Worm (Caenorhabditis elegans) whole organism, L4 larva: ENCODE data around the gene Y49E10.21.
A peak's percentile ranks its signal among the peaks of the same experiment; 100 is the strongest.

Experiments used
- F10B5.3 ChIP-seq: sonication (generic microtip); optimal IDR thresholded peaks from 2 replicates; lab custom pipeline; 2016; ENCODE audit warnings: mild to moderate bottlenecking, missing genetic modification characterization, missing compliant biosample characterization
- F26F4.8 ChIP-seq: fragments of 200-800 bp; sonication (Bioruptor generic); conservative IDR thresholded peaks from 2 replicates; pipeline ENCODE4 v1.3.6; 2022; ENCODE audit warnings: missing genetic modification characterization, missing compliant biosample characterization
- ZK337.2 ChIP-seq: fragments of 200-800 bp; sonication (Bioruptor generic); IDR thresholded peaks from 2 replicates; pipeline ENCODE4 v1.3.6; 2022; ENCODE audit warnings: missing genetic modification reagents, missing genetic modification characterization, missing compliant biosample characterization
- aha-1 ChIP-seq: fragments of 150-350 bp; peaks from one replicate; lab custom pipeline; 2014; ENCODE audit warnings: missing biosample characterization, missing genetic modification characterization
- aly-2 ChIP-seq: sonication (generic microtip); optimal IDR thresholded peaks from 2 replicates; lab custom pipeline; 2018; ENCODE audit warnings: missing biosample characterization, missing genetic modification characterization
- ceh-28 ChIP-seq: fragments of 150-350 bp; optimal IDR thresholded peaks from 2 replicates; lab custom pipeline; 2014; ENCODE audit warnings: missing biosample characterization, missing genetic modification reagents, missing genetic modification characterization
- ceh-44 ChIP-seq: fragments of 200-800 bp; sonication (Bioruptor generic); IDR thresholded peaks from 2 replicates; pipeline ENCODE4 v1.3.6; 2022; ENCODE audit warnings: missing genetic modification reagents, missing genetic modification characterization, missing compliant biosample characterization
- ceh-62 ChIP-seq: sonication (generic microtip); optimal IDR thresholded peaks from 2 replicates; lab custom pipeline; 2017; ENCODE audit warnings: missing biosample characterization, missing genetic modification characterization
- cey-2 ChIP-seq: sonication (generic microtip); optimal IDR thresholded peaks from 3 replicates; lab custom pipeline; 2017; ENCODE audit warnings: missing genetic modification characterization, mild to moderate bottlenecking, missing compliant biosample characterization, antibody characterized with exemption, borderline replicate concordance; ENCODE audit not compliant: insufficient read depth
- daf-16 ChIP-seq, 3 experiments: sonication (generic microtip); optimal IDR thresholded peaks; 2 replicates each; lab custom pipeline; 2016 to 2017; ENCODE audit warnings: missing genetic modification characterization in 3 of 3, missing genetic modification reagents in 3 of 3, mild to moderate bottlenecking in 2 of 3, missing compliant biosample characterization in 2 of 3, missing biosample characterization in 1 of 3, moderate library complexity in 1 of 3
- dmd-8 ChIP-seq: fragments of 200-800 bp; sonication (Bioruptor generic); IDR thresholded peaks from 2 replicates; pipeline ENCODE4 v1.3.6; 2022; ENCODE audit warnings: missing genetic modification characterization, missing compliant biosample characterization
- dpl-1 ChIP-seq: fragments of 150-350 bp; optimal IDR thresholded peaks from 2 replicates; lab custom pipeline; 2014; ENCODE audit warnings: missing biosample characterization, missing genetic modification reagents, missing genetic modification characterization
- fos-1 ChIP-seq: fragments of 150-350 bp; optimal IDR thresholded peaks from 2 replicates; lab custom pipeline; 2014; ENCODE audit warnings: missing biosample characterization, missing genetic modification characterization
- hmg-1.1 ChIP-seq: fragments of 200-800 bp; sonication (Bioruptor generic); IDR thresholded peaks from 2 replicates; pipeline ENCODE4 v1.3.6; 2022; ENCODE audit warnings: missing genetic modification reagents, missing genetic modification characterization, missing compliant biosample characterization
- lim-7 ChIP-seq: fragments of 200-800 bp; sonication (Bioruptor generic); IDR thresholded peaks from 2 replicates; pipeline ENCODE4 v1.3.6; 2022; ENCODE audit warnings: missing genetic modification characterization, missing compliant biosample characterization
- lin-1 ChIP-seq: fragments of 200-800 bp; sonication (Bioruptor generic); IDR thresholded peaks from 2 replicates; pipeline ENCODE4 v1.3.6; 2022; ENCODE audit warnings: missing genetic modification reagents, missing genetic modification characterization, missing compliant biosample characterization
- lin-13 ChIP-seq: fragments of 150-350 bp; optimal IDR thresholded peaks from 2 replicates; lab custom pipeline; 2014; ENCODE audit warnings: missing biosample characterization, missing genetic modification reagents, missing genetic modification characterization
- madf-9 ChIP-seq: fragments of 200-800 bp; sonication (Bioruptor generic); conservative IDR thresholded peaks from 2 replicates; pipeline ENCODE4 v1.3.6; 2022; ENCODE audit warnings: missing genetic modification reagents, missing genetic modification characterization, missing compliant biosample characterization
- mep-1 ChIP-seq: fragments of 150-350 bp; sonication (generic microtip); optimal IDR thresholded peaks from 3 replicates; lab custom pipeline; 2014; ENCODE audit warnings: missing biosample characterization, missing genetic modification characterization
- mes-2 ChIP-seq: sonication (generic microtip); optimal IDR thresholded peaks from 2 replicates; lab custom pipeline; 2016; ENCODE audit warnings: missing genotype, mild to moderate bottlenecking, missing genetic modification characterization, missing compliant biosample characterization; ENCODE audit not compliant: poor library complexity, severe bottlenecking
- nhr-111 ChIP-seq: fragments of 200-800 bp; sonication (Bioruptor generic); optimal IDR thresholded peaks from 2 replicates; lab custom pipeline; 2018; ENCODE audit warnings: mild to moderate bottlenecking, missing genetic modification characterization, missing compliant biosample characterization
- nhr-237 ChIP-seq: sonication (generic microtip); optimal IDR thresholded peaks from 2 replicates; lab custom pipeline; 2017; ENCODE audit warnings: missing biosample characterization, missing genetic modification characterization
- nhr-28 ChIP-seq: fragments of 150-350 bp; optimal IDR thresholded peaks from 2 replicates; lab custom pipeline; 2014; ENCODE audit warnings: missing biosample characterization, missing genetic modification characterization
- pqm-1 ChIP-seq: sonication (generic microtip); optimal IDR thresholded peaks from 2 replicates; lab custom pipeline; 2017; ENCODE audit warnings: missing biosample characterization, missing genetic modification characterization
- tag-97 ChIP-seq: fragments of 200-800 bp; sonication (Bioruptor generic); IDR thresholded peaks from 2 replicates; pipeline ENCODE4 v1.3.6; 2022; ENCODE audit warnings: missing genetic modification characterization, missing compliant biosample characterization
- tra-1 ChIP-seq: fragments of 200-800 bp; sonication (Bioruptor generic); IDR thresholded peaks from 2 replicates; pipeline ENCODE4 v1.3.6; 2022; ENCODE audit warnings: missing genetic modification reagents, missing genetic modification characterization, missing compliant biosample characterization
- vab-7 ChIP-seq: fragments of 200-800 bp; sonication (Bioruptor generic); IDR thresholded peaks from 2 replicates; pipeline ENCODE4 v1.3.6; 2022; ENCODE audit warnings: missing genetic modification reagents, missing genetic modification characterization, missing compliant biosample characterization
- zfp-3 ChIP-seq: fragments of 200-800 bp; sonication (Bioruptor generic); conservative IDR thresholded peaks from 2 replicates; pipeline ENCODE4 v1.3.6; 2022; ENCODE audit warnings: missing genetic modification reagents, missing genetic modification characterization, missing compliant biosample characterization
- zip-11 ChIP-seq: fragments of 200-800 bp; sonication (Bioruptor generic); IDR thresholded peaks from 2 replicates; pipeline ENCODE4 v1.3.6; 2022; ENCODE audit warnings: missing genetic modification characterization, missing compliant biosample characterization
- zip-2 ChIP-seq: fragments of 150-350 bp; optimal IDR thresholded peaks from 2 replicates; lab custom pipeline; 2014; ENCODE audit warnings: missing biosample characterization, missing genetic modification characterization

Gene Y49E10.21

DNA sequence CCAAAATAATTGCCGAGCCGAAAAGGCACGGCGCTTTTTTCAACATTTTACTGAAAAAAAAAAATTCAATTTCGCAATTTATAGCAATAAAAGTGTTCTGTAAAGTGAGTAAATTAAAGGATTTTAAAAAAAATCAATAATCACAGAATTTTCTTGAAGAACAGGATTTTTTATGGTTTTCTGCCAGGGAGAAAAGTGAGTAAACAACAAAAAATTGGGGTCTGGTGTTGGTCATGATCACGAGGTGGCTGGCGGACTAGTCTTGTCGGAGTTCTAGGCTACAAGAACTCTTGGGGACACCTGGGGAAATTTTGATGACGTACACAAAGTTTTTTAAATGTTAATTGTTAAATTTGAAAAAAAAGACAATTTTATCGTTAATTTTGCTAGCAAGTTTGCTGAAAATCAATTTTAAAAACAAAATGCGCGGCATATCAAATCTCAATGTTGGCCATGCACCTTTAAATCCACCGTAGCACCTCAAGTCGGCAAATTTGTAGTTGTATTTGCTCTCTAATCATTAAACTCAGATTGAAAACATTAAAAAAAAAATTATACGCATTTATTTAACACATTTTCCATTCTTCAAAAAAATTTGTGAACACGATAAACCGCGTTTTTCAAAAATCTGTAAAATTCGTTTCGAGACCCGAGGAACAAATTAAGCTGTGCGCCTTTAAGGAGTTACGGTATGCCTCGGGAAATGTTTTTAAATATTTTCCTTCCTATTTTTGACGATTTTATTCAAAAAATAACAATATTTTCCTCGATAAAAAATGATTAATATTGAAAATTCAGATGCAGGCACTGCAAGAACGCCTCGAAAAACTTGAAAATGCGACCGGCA lies at the start of gene Y49E10.21, which contains the start of gene scav-3 (continued):
- TF ChIP-seq ceh-44 (GFP tag; lab: Robert Waterston, UW) (no peak), fos-1 (tag; lab: Kevin White, UChicago) (no peak), mep-1 (tag; lab: Kevin White, UChicago) (peak; percentile 57), hmg-1.1 (no peak), ceh-62 (tag; lab: Kevin White, UChicago) (no peak), lin-13 (GFP tag; lab: Kevin White, UChicago) (peak; percentile 11)

DNA sequence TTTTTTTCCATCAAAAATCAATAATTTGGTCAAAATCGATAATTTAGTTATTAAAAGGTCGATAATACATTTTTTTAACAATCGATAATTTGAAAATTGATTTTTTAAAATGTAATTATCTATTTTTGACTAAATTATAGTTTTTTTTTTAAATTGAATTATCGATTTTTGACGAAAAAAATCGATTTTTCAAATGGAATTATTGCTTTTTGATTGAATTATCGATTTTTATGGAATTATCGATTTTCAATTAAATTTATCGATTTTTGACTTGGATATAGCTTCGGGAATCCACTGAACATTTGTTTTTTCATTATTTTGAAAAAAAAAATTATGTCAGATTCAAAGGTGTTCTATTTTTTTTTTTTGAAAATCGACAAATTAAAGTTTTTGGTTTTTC lies 47.1 kb upstream of the Y49E10.21 start:
- TF ChIP-seq dpl-1 (GFP tag; lab: Kevin White, UChicago) (no peak), nhr-28 (no peak), ceh-28 (tag; lab: Kevin White, UChicago) (peak; percentile 88), vab-7 (no peak), zip-11 (GFP tag; lab: Robert Waterston, UW) (no peak), lin-13 (GFP tag; lab: Kevin White, UChicago) (no peak), lin-1 (GFP tag; lab: Robert Waterston, UW) (no peak), F10B5.3 (tag; lab: Kevin White, UChicago) (no peak)

DNA sequence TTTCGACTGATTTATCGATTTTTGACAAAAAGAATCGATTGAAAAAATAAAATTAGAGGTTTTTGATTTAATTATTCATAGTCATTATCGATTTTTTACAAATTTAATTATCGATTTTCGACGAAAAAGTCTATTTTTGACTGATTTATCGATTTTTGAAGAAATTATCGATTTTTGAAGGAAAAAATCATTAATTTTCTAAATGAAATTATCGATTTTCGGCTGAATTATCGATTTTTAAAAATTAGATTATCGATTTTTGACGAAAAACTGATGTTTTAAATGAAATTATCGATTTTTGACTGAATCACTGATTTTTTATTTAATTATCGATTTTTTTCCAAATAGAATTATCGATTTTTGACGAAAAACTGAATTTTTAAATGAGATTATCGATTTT lies 46.3 kb upstream of the Y49E10.21 start:
- TF ChIP-seq tag-97 (GFP tag; lab: Robert Waterston, UW) = no peak
- TF ChIP-seq ceh-28 (tag; lab: Kevin White, UChicago) = peak; percentile 91

DNA sequence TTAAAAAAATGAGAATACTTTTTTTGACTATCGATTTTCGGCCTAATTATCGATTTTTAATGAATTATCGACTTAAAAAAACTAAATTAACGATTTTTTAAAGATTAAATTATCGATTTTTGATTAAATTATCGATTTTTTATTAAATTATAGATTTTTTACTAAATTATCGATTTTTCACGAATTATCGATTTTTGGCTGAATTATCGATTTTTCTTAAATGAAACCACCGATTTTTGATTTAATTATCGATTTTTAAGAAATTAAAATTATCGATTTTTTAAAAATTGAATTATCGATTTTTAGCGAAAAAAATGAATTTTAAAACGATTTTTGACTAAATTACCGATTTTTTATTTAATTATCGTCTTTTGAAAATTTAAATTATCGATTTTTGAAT lies 45.7 kb upstream of the Y49E10.21 start:
- TF ChIP-seq F26F4.8 (GFP tag; lab: Robert Waterston, UW) (no peak), ceh-44 (GFP tag; lab: Robert Waterston, UW) (no peak), ceh-28 (tag; lab: Kevin White, UChicago) (peak; percentile 92), zfp-3 (GFP tag; lab: Robert Waterston, UW) (no peak), ZK337.2 (GFP tag; lab: Robert Waterston, UW) (no peak), aha-1 (tag; lab: Kevin White, UChicago) (peak; percentile 15), madf-9 (GFP tag; lab: Robert Waterston, UW) (no peak)

DNA sequence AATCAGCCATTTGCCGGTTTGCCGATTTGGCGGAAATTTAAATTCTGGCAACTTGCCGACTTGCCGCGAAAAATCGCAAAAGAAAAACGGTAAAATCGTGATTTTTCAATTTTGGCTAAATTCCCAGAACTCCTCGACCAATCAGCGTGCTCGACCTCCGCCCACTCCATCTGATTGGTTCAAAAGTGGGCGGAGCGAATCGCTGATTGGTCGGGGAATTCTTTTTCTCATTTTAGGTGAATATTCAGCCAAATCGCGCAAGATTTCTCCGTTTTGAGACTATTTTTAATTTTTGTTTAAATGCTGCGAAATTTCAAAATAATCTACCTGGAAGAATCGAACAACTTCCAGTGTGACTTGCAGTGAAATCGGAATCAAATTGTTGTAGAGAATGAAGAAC lies 42.9 kb upstream of the Y49E10.21 start:
- no peak for TF ChIP-seq lim-7 (GFP tag; lab: Robert Waterston, UW)
- no peak for TF ChIP-seq ZK337.2 (GFP tag; lab: Robert Waterston, UW)
- TF ChIP-seq mes-2 = no peak
- no peak for TF ChIP-seq lin-13 (GFP tag; lab: Kevin White, UChicago)
- TF ChIP-seq cey-2 = no peak
- TF ChIP-seq dmd-8 (GFP tag; lab: Robert Waterston, UW) = no peak
- no peak for TF ChIP-seq nhr-237 (tag; lab: Kevin White, UChicago)
- TF ChIP-seq aly-2 (tag; lab: Kevin White, UChicago) = no peak
- TF ChIP-seq ceh-28 (tag; lab: Kevin White, UChicago) = no peak
- TF ChIP-seq pqm-1 (tag; lab: Kevin White, UChicago) = no peak
- TF ChIP-seq tra-1 = no peak
- no peak for TF ChIP-seq aha-1 (tag; lab: Kevin White, UChicago)
- no peak for TF ChIP-seq daf-16 (GFP tag; optimal IDR thresholded peaks at IDR 0.05; lab: Kevin White, UChicago)
- TF ChIP-seq daf-16 (tag; optimal IDR thresholded peaks at IDR 0.05; lab: Kevin White, UChicago) = no peak
- no peak for TF ChIP-seq vab-7
- TF ChIP-seq nhr-111 = no peak
- TF ChIP-seq zip-2 = no peak
